Worm (Caenorhabditis elegans): Measurements from ENCODE around the gene F08D12.7.

F08D12.7 gene

DNA sequence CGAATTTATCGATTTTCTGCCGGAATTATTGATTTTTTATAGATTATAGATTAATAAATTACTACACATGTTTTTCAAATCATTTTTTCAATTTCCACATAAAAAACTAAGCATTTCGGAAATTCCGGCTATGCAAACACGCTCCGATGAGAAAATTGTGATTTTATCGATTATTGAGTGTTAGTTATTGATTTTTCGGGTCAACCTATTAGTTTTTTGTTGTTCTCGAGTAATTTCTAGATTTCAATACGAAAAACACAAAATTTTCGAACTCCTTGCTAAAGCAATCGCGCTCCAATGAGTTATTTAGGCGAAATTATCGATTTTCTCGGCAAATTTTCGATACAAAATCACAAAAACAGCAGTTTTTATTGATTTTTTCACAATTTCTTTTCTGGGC is 26.5 kb upstream of the F08D12.7 start:
- no peak for TF ChIP-seq tbp1 (GFP tag; optimal IDR thresholded peaks at IDR 0.05)
- no peak for TF ChIP-seq ekl-4 (GFP tag; IDR thresholded peaks at IDR 0.05)
- TF ChIP-seq lin-40 (tag; optimal IDR thresholded peaks at IDR 0.05), result no peak
- no peak for TF ChIP-seq tlf-1 (GFP tag; optimal IDR thresholded peaks at IDR 0.05)
- TF ChIP-seq ets-4 (GFP tag; optimal IDR thresholded peaks at IDR 0.05), result no peak
- no peak for TF ChIP-seq zim-3 (tag; optimal IDR thresholded peaks at IDR 0.05)
- no peak for TF ChIP-seq pha-4 (tag; optimal IDR thresholded peaks at IDR 0.05)

- TF ChIP-seq zfh-2 (GFP tag; conservative IDR thresholded peaks at IDR 0.05) (peak; percentile 73), ceh-40 (GFP tag; IDR thresholded peaks at IDR 0.05) (no peak)
Measured at ce11 chrII:2791693-2792092, 22.8 kb upstream of the F08D12.7 start.

ce11 chrII:2787849-2788248 is 18.9 kb upstream of the F08D12.7 start:
- TF ChIP-seq madf-6 (GFP tag; IDR thresholded peaks at IDR 0.05), result peak; percentile 26; the same call in 1 of the 2 replicates
- peak; percentile 25; the same call in 1 of the 2 replicates for TF ChIP-seq egrh-3 (GFP tag; IDR thresholded peaks at IDR 0.05)
- TF ChIP-seq Y95B8A.8 (GFP tag; IDR thresholded peaks at IDR 0.05), result no peak
- TF ChIP-seq zfh-2 (GFP tag; conservative IDR thresholded peaks at IDR 0.05), result peak; percentile 66; the same call in 1 of the 2 replicates

ce11 chrII:2787031-2787512 is 18.2 kb upstream of the F08D12.7 start, which contains the start of the genes F08D12.12 and srpa-72:
Gene F08D12.12, minus strand, starts transcription at chrII:2787081.
Gene srpa-72, plus strand, starts transcription at chrII:2787481.
- TF ChIP-seq hmg-20 (GFP tag; IDR thresholded peaks at IDR 0.05), result no peak
- no peak for TF ChIP-seq ets-4 (GFP tag; optimal IDR thresholded peaks at IDR 0.05)
- TF ChIP-seq die-1 (tag; optimal IDR thresholded peaks at IDR 0.05), result no peak
- TF ChIP-seq nfya-1 (tag; optimal IDR thresholded peaks at IDR 0.05; ENCODE audit: borderline replicate concordance, insufficient read depth), result no peak
- no peak for TF ChIP-seq xnd-1 (tag; optimal IDR thresholded peaks at IDR 0.05)
- TF ChIP-seq cebp-1 (GFP tag; IDR thresholded peaks at IDR 0.05), result no peak
- peak; percentile 16 for TF ChIP-seq cebp-1 (tag; optimal IDR thresholded peaks at IDR 0.05)
- no peak for TF ChIP-seq F23B12.7 (tag; optimal IDR thresholded peaks at IDR 0.05; ENCODE audit: insufficient read depth)
- TF ChIP-seq F22D6.2 (tag; optimal IDR thresholded peaks at IDR 0.05), result no peak
- TF ChIP-seq unc-130 (GFP tag; optimal IDR thresholded peaks at IDR 0.05), result no peak
- no peak for TF ChIP-seq mes-4 (tag; optimal IDR thresholded peaks at IDR 0.05)
- TF ChIP-seq snpc-3.4 (tag; optimal IDR thresholded peaks at IDR 0.05), result no peak
- TF ChIP-seq gei-17 (GFP tag; optimal IDR thresholded peaks at IDR 0.05), result no peak
- peak; percentile 36 for TF ChIP-seq lin-54 (GFP tag; optimal IDR thresholded peaks at IDR 0.05)
- TF ChIP-seq lir-1 (GFP tag; conservative IDR thresholded peaks at IDR 0.05), result no peak
- TF ChIP-seq F55B11.4 (tag; optimal IDR thresholded peaks at IDR 0.05; ENCODE audit: borderline replicate concordance, insufficient read depth), result no peak
- no peak for TF ChIP-seq ccch-3 (GFP tag; optimal IDR thresholded peaks at IDR 0.05)
- TF ChIP-seq nhr-27 (tag; optimal IDR thresholded peaks at IDR 0.05), result no peak
- no peak for TF ChIP-seq Y53G8AR.9 (GFP tag; conservative IDR thresholded peaks at IDR 0.05)
- no peak for TF ChIP-seq F37B4.10 (GFP tag; IDR thresholded peaks at IDR 0.05)
- TF ChIP-seq bed-1 (GFP tag; IDR thresholded peaks at IDR 0.05), result no peak
- no peak for TF ChIP-seq tbx-9 (tag; optimal IDR thresholded peaks at IDR 0.05; ENCODE audit: borderline replicate concordance)
- TF ChIP-seq egl-44 (GFP tag; IDR thresholded peaks at IDR 0.05), result no peak
- no peak for TF ChIP-seq ztf-18 (tag; optimal IDR thresholded peaks at IDR 0.05)
- TF ChIP-seq nhr-120 (GFP tag; IDR thresholded peaks at IDR 0.05), result no peak
- TF ChIP-seq hmg-1.2 (GFP tag; IDR thresholded peaks at IDR 0.05), result peak; percentile 34; the same call in 1 of the 2 replicates
- peak; percentile 54 for TF ChIP-seq mcd-1 (GFP tag; IDR thresholded peaks at IDR 0.05)
- TF ChIP-seq ZK185.1 (tag; optimal IDR thresholded peaks at IDR 0.05; ENCODE audit: poor library complexity, severe bottlenecking), result no peak
- no peak for TF ChIP-seq athp-1 (tag; optimal IDR thresholded peaks at IDR 0.05)
- no peak for TF ChIP-seq attf-6 (GFP tag; IDR thresholded peaks at IDR 0.05)
- TF ChIP-seq F10E7.11 (tag; optimal IDR thresholded peaks at IDR 0.05), result no peak
- no peak for TF ChIP-seq dox-1 (GFP tag; IDR thresholded peaks at IDR 0.05)
- peak; percentile 30 for TF ChIP-seq tbp1 (GFP tag; optimal IDR thresholded peaks at IDR 0.05)

Data from whole organism, young adult.